Worm (Caenorhabditis elegans): ENCODE measurements around the gene C41H7.9.
A peak's percentile ranks its signal among the peaks of the same experiment; 100 is the strongest.

The C41H7.9 gene

ce11 chrII:2992300-2992699 is 19.7 kb downstream of the C41H7.9 start:
- TF ChIP-seq ttx-3 (tag; optimal IDR thresholded peaks at IDR 0.05) (no peak), ceh-31 (tag; optimal IDR thresholded peaks at IDR 0.05) (peak; percentile 51), pag-3 (tag; optimal IDR thresholded peaks at IDR 0.05; ENCODE audit: borderline replicate concordance) (no peak), ceh-30 (tag; optimal IDR thresholded peaks at IDR 0.05) (no peak), pax-1 (tag; optimal IDR thresholded peaks at IDR 0.05) (no peak), ceh-9 (tag; optimal IDR thresholded peaks at IDR 0.05) (no peak), sox-2 (GFP tag; IDR thresholded peaks at IDR 0.05) (no peak)

- TF ChIP-seq elt-2 (tag; optimal IDR thresholded peaks at IDR 0.05) = peak; percentile 18
- peak; percentile 50 for TF ChIP-seq tbx-7 (tag; optimal IDR thresholded peaks at IDR 0.05)
- TF ChIP-seq tbx-2 (tag; optimal IDR thresholded peaks at IDR 0.05) = peak; percentile 49
- TF ChIP-seq C08G9.2 (tag; optimal IDR thresholded peaks at IDR 0.05) = peak; percentile 58
- TF ChIP-seq zip-5 (tag; optimal IDR thresholded peaks at IDR 0.05) = peak; percentile 4
- TF ChIP-seq K02D7.2 (tag; optimal IDR thresholded peaks at IDR 0.05) = no peak
- no peak for TF ChIP-seq hlh-8 (tag; optimal IDR thresholded peaks at IDR 0.05)
- TF ChIP-seq ceh-31 (tag; optimal IDR thresholded peaks at IDR 0.05) = peak; percentile 49
- peak; percentile 13 for TF ChIP-seq fax-1 (tag; optimal IDR thresholded peaks at IDR 0.05)
- no peak for TF ChIP-seq pat-9 (tag; optimal IDR thresholded peaks at IDR 0.05)
- peak; percentile 42 for TF ChIP-seq ceh-2 (tag; optimal IDR thresholded peaks at IDR 0.05)
- TF ChIP-seq odd-2 (tag; optimal IDR thresholded peaks at IDR 0.05) = no peak
- TF ChIP-seq ets-4 (tag; optimal IDR thresholded peaks at IDR 0.05) = peak; percentile 2
- TF ChIP-seq ceh-48 (tag; optimal IDR thresholded peaks at IDR 0.05) = no peak
- TF ChIP-seq ref-2 (tag; optimal IDR thresholded peaks at IDR 0.05) = peak; percentile 35
These were observed 20.4 kb downstream of the C41H7.9 start, which contains the start of gene K08A2.2 for ce11 chrII:2991555-2992083. Gene K08A2.2 (plus strand): TSS chrII:2991605.

DNA sequence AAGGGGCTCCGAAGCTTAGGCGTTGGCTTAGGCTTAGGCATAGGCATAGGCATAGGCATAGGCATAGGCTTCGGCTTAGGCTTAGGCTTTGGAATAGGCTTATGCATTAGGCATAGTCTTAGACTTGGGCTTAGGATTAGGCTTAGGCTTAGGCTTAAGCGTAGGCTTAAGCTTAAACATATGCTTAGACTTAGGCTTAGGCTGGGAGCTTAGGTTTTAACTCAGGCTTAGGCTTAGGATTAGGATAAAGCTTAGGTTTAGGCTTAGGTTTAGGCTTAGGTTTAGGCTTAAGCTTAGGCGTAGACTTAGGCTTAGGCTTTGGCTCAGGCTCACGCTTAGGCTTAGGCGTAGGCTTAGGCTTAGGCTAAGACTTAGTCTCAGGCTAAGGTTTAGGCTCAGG is 21.9 kb downstream of the C41H7.9 start:
- no peak for TF ChIP-seq zip-5 (tag; optimal IDR thresholded peaks at IDR 0.05)
- no peak for TF ChIP-seq pros-1 (tag; optimal IDR thresholded peaks at IDR 0.05)
- TF ChIP-seq ceh-14 (tag; optimal IDR thresholded peaks at IDR 0.05) = no peak
- no peak for TF ChIP-seq npax-4 (tag; optimal IDR thresholded peaks at IDR 0.05)
- TF ChIP-seq dve-1 (tag; optimal IDR thresholded peaks at IDR 0.05) = peak; percentile 92
- TF ChIP-seq madf-2 (tag; optimal IDR thresholded peaks at IDR 0.05) = no peak
- TF ChIP-seq C38D4.7 (GFP tag; optimal IDR thresholded peaks at IDR 0.05) = no peak

- TF ChIP-seq pax-1 (tag; optimal IDR thresholded peaks at IDR 0.05) = no peak
- TF ChIP-seq unc-3 (GFP tag; conservative IDR thresholded peaks at IDR 0.05) = 0 out of 2 replicates have a peak, but pooled peaks have one; percentile 19
- TF ChIP-seq unc-3 (tag; optimal IDR thresholded peaks at IDR 0.05) = no peak
- peak; percentile 24 for TF ChIP-seq rnt-1 (tag; optimal IDR thresholded peaks at IDR 0.05)
- peak; percentile 14 for TF ChIP-seq hlh-8 (tag; optimal IDR thresholded peaks at IDR 0.05)
- TF ChIP-seq ceh-18 (tag; optimal IDR thresholded peaks at IDR 0.05) = peak; percentile 2
- peak; percentile 49 for TF ChIP-seq tbx-2 (tag; optimal IDR thresholded peaks at IDR 0.05)
- peak; percentile 60 for TF ChIP-seq nfya-1 (tag; optimal IDR thresholded peaks at IDR 0.05)
- peak; percentile 29 for TF ChIP-seq unc-55 (GFP tag; optimal IDR thresholded peaks at IDR 0.05)
- TF ChIP-seq hlh-30 (tag; optimal IDR thresholded peaks at IDR 0.05; ENCODE audit: insufficient read depth) = peak; percentile 36
- peak; percentile 31 for TF ChIP-seq ref-2 (tag; optimal IDR thresholded peaks at IDR 0.05)
- no peak for TF ChIP-seq elt-4 (tag; optimal IDR thresholded peaks at IDR 0.05)
- TF ChIP-seq ceh-34 (tag; optimal IDR thresholded peaks at IDR 0.05) = peak; percentile 50
- peak; percentile 50 for TF ChIP-seq ceh-31 (tag; optimal IDR thresholded peaks at IDR 0.05)
- no peak for TF ChIP-seq F13H6.1 (tag; optimal IDR thresholded peaks at IDR 0.05)
These were observed 24.1 kb downstream of the C41H7.9 start, which contains the start of gene lido-7 for ce11 chrII:2987854-2988350. Gene lido-7 (plus strand): TSS chrII:2988300.
